Fruit fly (Drosophila melanogaster) whole organism, embryonic: Measurements from ENCODE around the gene CG10445.
A peak's percentile ranks its signal among the peaks of the same experiment; 100 is the strongest.

ENCODE experiments used
- Adf1 ChIP-seq: fragments of 200-800 bp; sonication (Bioruptor generic); IDR thresholded peaks from 2 replicates; pipeline ENCODE4 v1.3.6; 2022; ENCODE audit warnings: missing biosample characterization, missing genetic modification characterization
- CG10147 ChIP-seq: fragments of 200-800 bp; sonication (Bioruptor generic); optimal IDR thresholded peaks from 2 replicates; lab custom pipeline; 2019; ENCODE audit warnings: missing biosample characterization, mild to moderate bottlenecking, missing genetic modification characterization, moderate library complexity
- CG10209 ChIP-seq: fragments of 200-800 bp; sonication (Bioruptor generic); optimal IDR thresholded peaks from 3 replicates; lab custom pipeline; 2017; ENCODE audit warnings: missing biosample characterization, mild to moderate bottlenecking, missing genetic modification characterization, missing genetic modification reagents
- CG10366 ChIP-seq: fragments of 200-800 bp; sonication (Bioruptor generic); IDR thresholded peaks from 2 replicates; pipeline ENCODE4 v1.3.6; 2022; ENCODE audit warnings: missing biosample characterization, missing genetic modification characterization
- CG10959 ChIP-seq: fragments of 200-800 bp; sonication (Bioruptor generic); IDR thresholded peaks from 2 replicates; pipeline ENCODE4 v1.3.6; 2022; ENCODE audit warnings: missing biosample characterization, missing genetic modification characterization
- CG10979 ChIP-seq: fragments of 200-800 bp; sonication (Bioruptor generic); optimal IDR thresholded peaks from 2 replicates; lab custom pipeline; 2018; ENCODE audit warnings: missing biosample characterization, mild to moderate bottlenecking, missing genetic modification characterization, moderate library complexity
- CG12299 ChIP-seq: fragments of 200-800 bp; sonication (Bioruptor generic); optimal IDR thresholded peaks from 2 replicates; lab custom pipeline; 2018; ENCODE audit warnings: missing biosample characterization, mild to moderate bottlenecking, missing genetic modification characterization
- CG13123 ChIP-seq: fragments of 200-800 bp; sonication (Bioruptor generic); optimal IDR thresholded peaks from 2 replicates; lab custom pipeline; 2016; ENCODE audit warnings: missing biosample characterization, missing genetic modification characterization
- CG13624 ChIP-seq: fragments of 200-800 bp; sonication (Bioruptor generic); optimal IDR thresholded peaks from 2 replicates; lab custom pipeline; 2016; ENCODE audit warnings: missing biosample characterization, missing genetic modification characterization
- CG14014 ChIP-seq: fragments of 200-800 bp; sonication (Bioruptor generic); IDR thresholded peaks from 2 replicates; pipeline ENCODE4 v1.3.6; 2022; ENCODE audit warnings: missing biosample characterization, missing genetic modification characterization
- CG15601 ChIP-seq: fragments of 200-800 bp; sonication (Bioruptor generic); optimal IDR thresholded peaks from 3 replicates; lab custom pipeline; 2019; ENCODE audit warnings: missing biosample characterization, mild to moderate bottlenecking, missing genetic modification characterization, moderate library complexity
- CG17912 ChIP-seq: fragments of 200-800 bp; sonication (Bioruptor generic); optimal IDR thresholded peaks from 2 replicates; lab custom pipeline; 2018; ENCODE audit warnings: missing biosample characterization, mild to moderate bottlenecking, missing genetic modification characterization
- CG18619 ChIP-seq: fragments of 200-800 bp; sonication (Bioruptor generic); optimal IDR thresholded peaks from 3 replicates; lab custom pipeline; 2017; ENCODE audit warnings: missing biosample characterization, mild to moderate bottlenecking, missing genetic modification characterization
- CG2202 ChIP-seq: fragments of 200-800 bp; sonication (Bioruptor generic); optimal IDR thresholded peaks from 2 replicates; lab custom pipeline; 2018; ENCODE audit warnings: missing biosample characterization, mild to moderate bottlenecking, missing genetic modification characterization
- CG2875 ChIP-seq: fragments of 200-800 bp; sonication (Bioruptor generic); optimal IDR thresholded peaks from 2 replicates; lab custom pipeline; 2017; ENCODE audit warnings: missing biosample characterization, mild to moderate bottlenecking, missing genetic modification characterization, missing genetic modification reagents
- CG2889 ChIP-seq: fragments of 200-800 bp; sonication (Bioruptor generic); IDR thresholded peaks from 3 replicates; pipeline ENCODE4 v1.3.6; 2022; ENCODE audit warnings: missing biosample characterization, missing genetic modification characterization
- CG30403 ChIP-seq: fragments of 200-800 bp; sonication (Bioruptor generic); optimal IDR thresholded peaks from 3 replicates; lab custom pipeline; 2016; ENCODE audit warnings: missing biosample characterization, missing genetic modification characterization
- CG3407 ChIP-seq: fragments of 200-800 bp; sonication (Bioruptor generic); optimal IDR thresholded peaks from 2 replicates; lab custom pipeline; 2018; ENCODE audit warnings: missing biosample characterization, mild to moderate bottlenecking, missing genetic modification characterization
- CG34376 ChIP-seq: fragments of 200-800 bp; sonication (Bioruptor generic); optimal IDR thresholded peaks from 2 replicates; lab custom pipeline; 2018; ENCODE audit warnings: missing biosample characterization, mild to moderate bottlenecking, missing genetic modification characterization
- CG34422 ChIP-seq: fragments of 200-800 bp; sonication (Bioruptor generic); IDR thresholded peaks from 3 replicates; pipeline ENCODE4 v1.3.6; 2022; ENCODE audit warnings: missing biosample characterization, missing genetic modification characterization
- CG3726 ChIP-seq: fragments of 200-800 bp; sonication (Bioruptor generic); IDR thresholded peaks from 3 replicates; pipeline ENCODE4, ENCODE4 v1.3.6; 2022; ENCODE audit warnings: missing biosample characterization, missing genetic modification characterization
- CG4730 ChIP-seq: fragments of 200-800 bp; sonication (Bioruptor generic); IDR thresholded peaks from 2 replicates; pipeline ENCODE4 v1.3.6; 2022; ENCODE audit warnings: missing biosample characterization, missing genetic modification characterization
- CG6791 ChIP-seq: fragments of 200-800 bp; sonication (Bioruptor generic); IDR thresholded peaks from 3 replicates; pipeline ENCODE4 v1.3.6; 2022; ENCODE audit warnings: missing biosample characterization, missing genetic modification characterization; ENCODE audit not compliant: partially characterized antibody
- CG7987 ChIP-seq: fragments of 200-800 bp; sonication (Bioruptor generic); optimal IDR thresholded peaks from 2 replicates; lab custom pipeline; 2018; ENCODE audit warnings: missing biosample characterization, mild to moderate bottlenecking, missing genetic modification characterization, moderate library complexity
- CG8478 ChIP-seq: fragments of >200 bp; optimal IDR thresholded peaks from 2 replicates; lab custom pipeline; 2018
- Deaf1 ChIP-seq: fragments of 200-800 bp; optimal IDR thresholded peaks from 3 replicates; lab custom pipeline; 2019; ENCODE audit warnings: missing biosample characterization, mild to moderate bottlenecking, missing genetic modification characterization, moderate library complexity
- E2f2 ChIP-seq: fragments of 200-800 bp; sonication (Bioruptor generic); IDR thresholded peaks from 2 replicates; pipeline ENCODE4 v1.3.6; 2022; ENCODE audit warnings: missing biosample characterization, missing genetic modification characterization
- HHEX ChIP-seq: fragments of 200-800 bp; sonication (Bioruptor generic); optimal IDR thresholded peaks from 3 replicates; lab custom pipeline; 2017; ENCODE audit warnings: missing biosample characterization, mild to moderate bottlenecking, missing genetic modification characterization, missing genetic modification reagents
- HmgD ChIP-seq: fragments of 200-800 bp; sonication (Bioruptor generic); optimal IDR thresholded peaks from 3 replicates; lab custom pipeline; 2016; ENCODE audit warnings: missing biosample characterization, missing genetic modification characterization
- Hmr ChIP-seq: fragments of 200-800 bp; sonication (Bioruptor generic); optimal IDR thresholded peaks from 3 replicates; lab custom pipeline; 2017; ENCODE audit warnings: mild to moderate bottlenecking, missing biosample characterization, missing genetic modification reagents, missing genetic modification characterization
- Hr39 ChIP-seq: fragments of >200 bp; optimal IDR thresholded peaks from 2 replicates; lab custom pipeline; 2017
- Max ChIP-seq: fragments of 200-800 bp; sonication (Bioruptor generic); optimal IDR thresholded peaks from 2 replicates; lab custom pipeline; 2016; ENCODE audit warnings: missing biosample characterization, mild to moderate bottlenecking, missing genetic modification characterization
- Poxn ChIP-seq: fragments of 200-800 bp; sonication (Bioruptor generic); IDR thresholded peaks from 2 replicates; pipeline ENCODE4 v1.3.6; 2022; ENCODE audit warnings: missing biosample characterization, missing genetic modification characterization
- Tbp ChIP-seq: fragments of >200 bp; optimal IDR thresholded peaks from 2 replicates; lab custom pipeline; 2018; ENCODE audit warnings: missing biosample characterization, missing genetic modification characterization
- abd-A ChIP-seq: fragments of 200-800 bp; sonication (Bioruptor generic); optimal IDR thresholded peaks from 3 replicates; lab custom pipeline; 2019; ENCODE audit warnings: missing biosample characterization, mild to moderate bottlenecking, missing genetic modification characterization, moderate library complexity
- aop ChIP-seq: fragments of 200-800 bp; sonication (Bioruptor generic); IDR thresholded peaks from 2 replicates; pipeline ENCODE4 v1.3.6; 2022; ENCODE audit warnings: missing biosample characterization, missing genetic modification characterization
- bbx ChIP-seq: fragments of 200-800 bp; sonication (Bioruptor generic); IDR thresholded peaks from 2 replicates; pipeline ENCODE4 v1.3.6; 2022; ENCODE audit warnings: missing biosample characterization, missing genetic modification characterization; ENCODE audit not compliant: partially characterized antibody
- bsh ChIP-seq, 2 experiments: fragments of 200-800 bp; sonication (Bioruptor generic); optimal IDR thresholded peaks; 2 replicates each; lab custom pipeline; 2017 to 2018; ENCODE audit warnings: mild to moderate bottlenecking in 2 of 2, missing biosample characterization in 2 of 2, missing genetic modification characterization in 2 of 2, moderate library complexity in 1 of 2
- chm ChIP-seq: fragments of 200-800 bp; sonication (Bioruptor generic); IDR thresholded peaks from 2 replicates; pipeline ENCODE4 v1.3.6; 2022; ENCODE audit warnings: missing biosample characterization, missing genetic modification characterization
- dati ChIP-seq: fragments of 200-800 bp; sonication (Bioruptor generic); IDR thresholded peaks from 2 replicates; pipeline ENCODE4 v1.3.6; 2022; ENCODE audit warnings: missing biosample characterization, missing genetic modification characterization
- eve ChIP-seq, 2 experiments: fragments of >200 bp; optimal IDR thresholded peaks; 2 replicates each; lab custom pipeline; 2017; ENCODE audit warnings: missing biosample characterization in 2 of 2, missing genetic modification characterization in 2 of 2
- eyg ChIP-seq: fragments of 200-800 bp; sonication (Bioruptor generic); optimal IDR thresholded peaks from 3 replicates; lab custom pipeline; 2016; ENCODE audit warnings: missing biosample characterization, missing genetic modification characterization
- gfzf ChIP-seq: fragments of 200-800 bp; sonication (Bioruptor generic); optimal IDR thresholded peaks from 2 replicates; lab custom pipeline; 2016; ENCODE audit warnings: missing biosample characterization, mild to moderate bottlenecking, missing genetic modification characterization, moderate library complexity
- grn ChIP-seq: fragments of 200-800 bp; sonication (Bioruptor generic); optimal IDR thresholded peaks from 3 replicates; lab custom pipeline; 2017; ENCODE audit warnings: missing biosample characterization, missing genetic modification characterization
- pnt ChIP-seq: fragments of 200-800 bp; sonication (Bioruptor generic); optimal IDR thresholded peaks from 3 replicates; lab custom pipeline; 2016; ENCODE audit warnings: missing biosample characterization, missing genetic modification characterization
- sna ChIP-seq: fragments of 200-800 bp; sonication (Bioruptor generic); IDR thresholded peaks from 2 replicates; pipeline ENCODE4 v1.3.6; 2022; ENCODE audit warnings: missing biosample characterization, missing genetic modification characterization; ENCODE audit not compliant: partially characterized antibody
- sr ChIP-seq: fragments of 200-800 bp; sonication (Bioruptor generic); IDR thresholded peaks from 3 replicates; pipeline ENCODE4 v1.3.6; 2022; ENCODE audit warnings: missing biosample characterization, missing genetic modification characterization
- ssp ChIP-seq: fragments of 200-800 bp; sonication (Bioruptor generic); IDR thresholded peaks from 2 replicates; pipeline ENCODE4 v1.3.6; 2022; ENCODE audit warnings: missing biosample characterization, missing genetic modification characterization
- usp ChIP-seq: fragments of >200 bp; optimal IDR thresholded peaks from 2 replicates; lab custom pipeline; 2017; ENCODE audit warnings: missing biosample characterization, missing genetic modification characterization
- wdn ChIP-seq: fragments of 200-800 bp; sonication (Bioruptor generic); IDR thresholded peaks from 2 replicates; pipeline ENCODE4 v1.3.6; 2022; ENCODE audit warnings: missing biosample characterization, missing genetic modification characterization
- zen ChIP-seq: fragments of 200-800 bp; sonication (Bioruptor generic); optimal IDR thresholded peaks from 3 replicates; lab custom pipeline; 2018; ENCODE audit warnings: missing biosample characterization, mild to moderate bottlenecking, missing genetic modification characterization, moderate library complexity

CG10445 gene

dm6 chr3R:7886167-7886858 is 33.8 kb downstream of the CG10445 start, which contains the start of gene CG17816 (continued):
- no peak for TF ChIP-seq dati
- no peak for TF ChIP-seq CG10979 (tag; lab: Kevin White, UChicago)
- no peak for TF ChIP-seq CG4730
- no peak for TF ChIP-seq Max (GFP tag; lab: Kevin White, UChicago)
- TF ChIP-seq CG3407 (GFP tag; lab: Kevin White, UChicago): no peak
- TF ChIP-seq HHEX: peak; percentile 43
- peak; percentile 80 for TF ChIP-seq Deaf1 (tag; lab: Kevin White, UChicago)
- TF ChIP-seq Poxn (GFP tag; lab: Robert Waterston, UW): no peak
- TF ChIP-seq CG10209 (GFP tag; lab: Kevin White, UChicago): no peak
- no peak for TF ChIP-seq bbx (GFP tag; lab: Robert Waterston, UW)
- no peak for TF ChIP-seq CG2875 (GFP tag; lab: Kevin White, UChicago)
- TF ChIP-seq E2f2 (GFP tag; lab: Robert Waterston, UW): no peak
- TF ChIP-seq bsh (GFP tag; optimal IDR thresholded peaks at IDR 0.05; lab: Kevin White, UChicago): peak in 1 of 2 experiments; percentile 20
- no peak for TF ChIP-seq CG13123 (GFP tag; lab: Kevin White, UChicago)
- no peak for TF ChIP-seq HmgD (GFP tag; lab: Kevin White, UChicago)
- peak; percentile 28 for TF ChIP-seq CG8478 (lab: Kevin White, UChicago)
- TF ChIP-seq sr (GFP tag; lab: Robert Waterston, UW): no peak
- no peak for TF ChIP-seq CG2202 (tag; lab: Kevin White, UChicago)
- no peak for TF ChIP-seq CG30403 (GFP tag; lab: Kevin White, UChicago)
- no peak for TF ChIP-seq CG34376
- no peak for TF ChIP-seq Hr39 (lab: Kevin White, UChicago)
- no peak for TF ChIP-seq CG13624 (GFP tag; lab: Kevin White, UChicago)
- TF ChIP-seq CG18619 (GFP tag; lab: Kevin White, UChicago): no peak
- TF ChIP-seq zen (tag; lab: Kevin White, UChicago): no peak
- no peak for TF ChIP-seq CG17912
- no peak for TF ChIP-seq CG14014
- TF ChIP-seq abd-A (tag; lab: Kevin White, UChicago): no peak
- TF ChIP-seq CG12299 (tag; lab: Kevin White, UChicago): no peak
- TF ChIP-seq eyg (GFP tag; lab: Kevin White, UChicago): no peak
- no peak for TF ChIP-seq CG10147 (GFP tag; lab: Kevin White, UChicago)
- TF ChIP-seq CG34422 (GFP tag; lab: Robert Waterston, UW): 0 out of 3 replicates have a peak, but pooled peaks have one; percentile 12
- TF ChIP-seq CG2889 (GFP tag; lab: Robert Waterston, UW): no peak
- TF ChIP-seq eve (GFP tag; optimal IDR thresholded peaks at IDR 0.05; lab: Kevin White, UChicago): no peak
- TF ChIP-seq aop (GFP tag; lab: Robert Waterston, UW): no peak
- TF ChIP-seq CG10366: no peak
- no peak for TF ChIP-seq sna (GFP tag; lab: Robert Waterston, UW)
- no peak for TF ChIP-seq CG3726 (GFP tag; lab: Robert Waterston, UW)
- no peak for TF ChIP-seq CG7987 (GFP tag; lab: Kevin White, UChicago)
- no peak for TF ChIP-seq wdn (GFP tag; lab: Robert Waterston, UW)
- no peak for TF ChIP-seq CG6791
- TF ChIP-seq CG10959 (GFP tag; lab: Robert Waterston, UW): no peak
- TF ChIP-seq pnt (GFP tag; lab: Kevin White, UChicago): no peak
- no peak for TF ChIP-seq Tbp (GFP tag; lab: Kevin White, UChicago)
- TF ChIP-seq ssp (GFP tag; lab: Robert Waterston, UW): no peak
- TF ChIP-seq grn (GFP tag; lab: Kevin White, UChicago): no peak
- peak; percentile 84 for TF ChIP-seq Adf1 (GFP tag; lab: Robert Waterston, UW)
- TF ChIP-seq gfzf (GFP tag; lab: Kevin White, UChicago): no peak
- no peak for TF ChIP-seq chm (GFP tag; lab: Robert Waterston, UW)
- peak; percentile 13 for TF ChIP-seq CG15601 (tag; lab: Kevin White, UChicago)
- no peak for TF ChIP-seq usp (GFP tag; lab: Kevin White, UChicago)
- no peak for TF ChIP-seq Hmr (GFP tag; lab: Kevin White, UChicago)
